Fruit fly (Drosophila melanogaster) S2 (cell line): ENCODE measurements around the gene CG4935.

Experiments used
- CG8478 ChIP-seq: fragments of >200 bp; optimal IDR thresholded peaks from 2 replicates; lab custom pipeline; 2018
- CTCF ChIP-seq, 2 experiments: fragments of >200 bp; optimal IDR thresholded peaks; 2 replicates each; lab custom pipeline; 2018

DNA sequence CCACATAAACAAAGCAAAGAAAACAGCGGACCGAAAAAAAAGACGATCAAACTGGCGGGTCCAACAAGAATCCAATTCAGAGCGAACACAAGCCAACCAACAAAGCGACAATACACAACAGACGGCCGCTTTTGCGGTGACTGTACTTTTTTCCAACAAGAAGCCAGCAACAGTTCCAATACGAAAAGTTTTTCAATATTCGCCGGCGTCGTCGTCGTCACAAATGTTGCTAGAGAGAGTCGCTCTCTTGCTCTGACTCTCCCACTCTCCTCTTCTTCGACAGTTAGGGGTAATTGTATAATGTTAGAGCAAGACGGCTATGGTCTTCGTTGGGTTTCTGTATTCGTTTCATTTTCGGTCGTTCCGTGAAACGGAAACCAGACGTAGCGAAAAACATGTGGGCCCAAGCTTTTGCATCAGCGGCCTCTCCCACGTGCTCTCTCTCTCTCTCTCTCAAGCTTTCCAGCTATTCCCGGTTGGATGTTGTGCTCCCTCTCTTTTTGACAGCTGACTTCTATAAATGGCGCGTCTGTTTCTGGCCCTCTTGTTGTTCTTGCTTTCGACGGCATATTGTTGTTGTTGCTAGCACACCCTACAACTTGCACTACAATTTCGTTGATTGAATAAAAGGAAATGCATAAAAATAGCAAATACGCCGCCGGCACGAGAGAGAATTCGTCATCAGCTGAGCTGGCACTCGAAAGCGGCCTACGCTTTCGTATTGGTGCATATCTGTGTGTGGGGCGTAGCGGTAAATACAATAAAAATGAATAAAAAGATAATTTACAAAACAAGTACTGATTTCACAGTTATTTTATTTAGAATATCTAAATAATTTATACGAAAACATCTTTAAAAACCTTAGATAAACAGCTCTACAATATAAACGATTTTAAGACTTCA, 7.5 kb downstream of the CG4935 start:
- TF ChIP-seq CTCF (optimal IDR thresholded peaks at IDR 0.05; lab: Kevin White, UChicago) = no peak
- no peak for TF ChIP-seq CG8478 (lab: Kevin White, UChicago)
